Worm (Caenorhabditis elegans) whole organism, young adult: Measurements from ENCODE around the gene K09B11.5.

Source experiments
- B0261.1 ChIP-seq: sonication (generic microtip); optimal IDR thresholded peaks from 2 replicates; lab custom pipeline; 2016; ENCODE audit warnings: mild to moderate bottlenecking, missing genetic modification characterization, moderate library complexity, missing compliant biosample characterization
- F22D6.2 ChIP-seq: sonication (generic microtip); optimal IDR thresholded peaks from 2 replicates; lab custom pipeline; 2016; ENCODE audit warnings: mild to moderate bottlenecking, missing genetic modification characterization, missing compliant biosample characterization
- ama-1 ChIP-seq, 3 experiments: fragments of 150-350 bp in 1 of 3; sonication (generic microtip) in 2 of 3; optimal IDR thresholded peaks; 2 replicates each; lab custom pipeline; 2014 to 2018; ENCODE audit warnings: missing biosample characterization in 2 of 3, missing genetic modification characterization in 2 of 3, missing genetic modification reagents in 2 of 3
- dox-1 ChIP-seq: fragments of 200-800 bp; sonication (Bioruptor generic); IDR thresholded peaks from 2 replicates; pipeline ENCODE4 v1.3.6; 2022; ENCODE audit warnings: missing genetic modification reagents, missing genetic modification characterization, missing compliant biosample characterization
- dpl-1 ChIP-seq: fragments of 150-350 bp; optimal IDR thresholded peaks from 2 replicates; lab custom pipeline; 2014; ENCODE audit warnings: missing biosample characterization, missing genetic modification reagents, missing genetic modification characterization
- mel-28 ChIP-seq: sonication (generic microtip); optimal IDR thresholded peaks from 2 replicates; lab custom pipeline; 2016; ENCODE audit warnings: borderline replicate concordance, mild to moderate bottlenecking, missing genetic modification characterization, missing compliant biosample characterization
- pha-4 ChIP-seq: fragments of 150-350 bp; sonication (generic microtip); optimal IDR thresholded peaks from 2 replicates; lab custom pipeline; 2014; ENCODE audit warnings: missing biosample characterization, missing genetic modification reagents, missing genetic modification characterization
- tlf-1 ChIP-seq: fragments of 200-800 bp; sonication (Bioruptor generic); optimal IDR thresholded peaks from 2 replicates; lab custom pipeline; 2018; ENCODE audit warnings: mild to moderate bottlenecking, missing genetic modification characterization, missing compliant biosample characterization
- ztf-22 ChIP-seq: fragments of 200-800 bp; sonication (Bioruptor generic); optimal IDR thresholded peaks from 2 replicates; lab custom pipeline; 2018; ENCODE audit warnings: mild to moderate bottlenecking, missing genetic modification characterization, moderate library complexity, missing compliant biosample characterization

- TF ChIP-seq dpl-1 (GFP tag; lab: Kevin White, UChicago): no peak
- TF ChIP-seq mel-28 (tag; lab: Kevin White, UChicago): no peak
- no peak for TF ChIP-seq B0261.1 (tag; lab: Kevin White, UChicago)
- no peak for TF ChIP-seq pha-4 (tag; lab: Kevin White, UChicago)
- TF ChIP-seq tlf-1 (GFP tag; lab: Kevin White, UChicago): no peak
- no peak for TF ChIP-seq dox-1 (GFP tag; lab: Robert Waterston, UW)
- no peak for TF ChIP-seq F22D6.2
- no peak for TF ChIP-seq ama-1 (optimal IDR thresholded peaks at IDR 0.05; lab: Kevin White, UChicago)
- no peak for TF ChIP-seq ama-1 (GFP tag; optimal IDR thresholded peaks at IDR 0.05; lab: Kevin White, UChicago)
- no peak for TF ChIP-seq ztf-22 (GFP tag; lab: Kevin White, UChicago)
These were observed 4.6 kb downstream of the K09B11.5 start, which contains the start of gene K09B11.4 for ce11 chrIV:13429240-13429639.
